Worm (Caenorhabditis elegans): ENCODE results near the gene cec-6.
A peak's percentile ranks its signal among the peaks of the same experiment; 100 is the strongest.

The cec-6 gene

DNA sequence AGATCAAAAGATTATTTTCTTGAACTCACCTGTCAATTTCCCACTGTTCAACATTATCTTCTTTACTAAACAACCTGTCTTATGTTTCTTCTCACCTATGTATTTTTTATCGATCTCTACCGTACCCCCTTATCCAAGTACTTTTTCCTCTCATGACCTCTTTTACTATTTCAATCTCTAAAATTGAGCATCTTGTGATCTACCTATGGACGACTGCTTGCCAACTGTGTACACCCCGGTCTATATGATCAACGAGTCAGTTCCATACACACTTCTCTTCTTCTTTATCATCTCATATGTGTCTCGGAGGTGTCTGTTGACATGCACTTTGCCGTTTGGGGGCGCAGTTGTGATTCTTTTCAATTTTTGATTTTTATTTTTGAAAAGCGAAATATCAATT is 45.5 kb downstream of the cec-6 start (continued):
- TF ChIP-seq nhr-237 (tag; optimal IDR thresholded peaks at IDR 0.05) (no peak), ceh-82 (tag; optimal IDR thresholded peaks at IDR 0.05) (peak in 1 of 3 experiments; percentile 28), ama-1 (optimal IDR thresholded peaks at IDR 0.05) (no peak), lin-13 (GFP tag; optimal IDR thresholded peaks at IDR 0.05) (peak; percentile 33), fkh-8 (tag; optimal IDR thresholded peaks at IDR 0.05) (no peak), mef-2 (tag; optimal IDR thresholded peaks at IDR 0.05) (no peak), ztf-4 (tag; optimal IDR thresholded peaks at IDR 0.05) (no peak), snpc-4 (tag; optimal IDR thresholded peaks at IDR 0.05) (no peak), nhr-76 (tag; optimal IDR thresholded peaks at IDR 0.05) (no peak), lin-14 (GFP tag; optimal IDR thresholded peaks at IDR 0.05) (peak; percentile 74), lin-39 (tag; optimal IDR thresholded peaks at IDR 0.05) (no peak), irx-1 (tag; optimal IDR thresholded peaks at IDR 0.05) (no peak), tbx-2 (tag; optimal IDR thresholded peaks at IDR 0.05) (peak; percentile 26), fos-1 (tag; optimal IDR thresholded peaks at IDR 0.05) (no peak), isw-1 (GFP tag; IDR thresholded peaks at IDR 0.05) (no peak), blmp-1 (tag; optimal IDR thresholded peaks at IDR 0.05) (peak; percentile 6)

DNA sequence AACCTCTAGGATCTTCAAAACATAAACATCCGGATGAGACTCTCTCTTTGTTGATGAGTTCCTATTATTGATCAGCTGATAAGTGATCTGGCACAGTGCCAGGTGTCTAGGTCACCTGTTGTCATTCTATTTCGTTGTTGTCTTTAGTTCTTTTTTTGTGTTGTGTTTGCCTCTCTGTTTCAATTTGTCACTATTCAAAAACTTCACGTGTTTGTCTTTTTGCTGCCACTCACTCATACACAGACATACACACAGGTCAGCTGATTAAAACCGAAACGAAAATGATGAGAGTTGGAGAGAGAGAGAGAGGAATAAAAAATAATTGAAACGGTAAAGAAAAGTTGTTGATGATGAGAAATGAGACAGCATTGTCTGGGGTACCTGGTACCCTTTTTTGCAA is 46.5 kb downstream of the cec-6 start:
- TF ChIP-seq lin-15B (tag; optimal IDR thresholded peaks at IDR 0.05) (no peak), egl-27 (tag; optimal IDR thresholded peaks at IDR 0.05) (no peak), jun-1 (tag; optimal IDR thresholded peaks at IDR 0.05) (peak; percentile 22), nhr-71 (tag; optimal IDR thresholded peaks at IDR 0.05) (peak; percentile 96), blmp-1 (tag; optimal IDR thresholded peaks at IDR 0.05) (peak; percentile 91), ztf-4 (tag; optimal IDR thresholded peaks at IDR 0.05) (peak; percentile 23), ces-1 (GFP tag; optimal IDR thresholded peaks at IDR 0.05) (no peak), C34B4.2 (tag; optimal IDR thresholded peaks at IDR 0.05) (no peak), nhr-19 (GFP tag; conservative IDR thresholded peaks at IDR 0.05) (peak; percentile 84), fkh-8 (tag; optimal IDR thresholded peaks at IDR 0.05) (no peak), lin-14 (GFP tag; optimal IDR thresholded peaks at IDR 0.05) (peak; percentile 97), lir-3 (tag; optimal IDR thresholded peaks at IDR 0.05; ENCODE audit: poor library complexity) (peak; percentile 44), C16A3.4 (tag; optimal IDR thresholded peaks at IDR 0.05) (peak; percentile 72), nhr-12 (tag; optimal IDR thresholded peaks at IDR 0.05) (no peak), rnt-1 (tag; optimal IDR thresholded peaks at IDR 0.05) (peak; percentile 53), lin-13 (GFP tag; optimal IDR thresholded peaks at IDR 0.05) (peak; percentile 82), sox-4 (tag; optimal IDR thresholded peaks at IDR 0.05) (no peak), nhr-84 (tag; optimal IDR thresholded peaks at IDR 0.05) (no peak), snpc-4 (tag; optimal IDR thresholded peaks at IDR 0.05) (peak; percentile 24), snu-23 (GFP tag; optimal IDR thresholded peaks at IDR 0.05) (peak; percentile 88), nhr-28 (tag; optimal IDR thresholded peaks at IDR 0.05) (no peak), tlp-1 (tag; optimal IDR thresholded peaks at IDR 0.05) (no peak), efl-3 (GFP tag; optimal IDR thresholded peaks at IDR 0.05) (no peak), ztf-11 (tag; optimal IDR thresholded peaks at IDR 0.05) (no peak), ceh-90 (tag; optimal IDR thresholded peaks at IDR 0.05) (no peak), nhr-77 (tag; optimal IDR thresholded peaks at IDR 0.05) (peak; percentile 42), ceh-82 (tag; optimal IDR thresholded peaks at IDR 0.05) (no peak), C04F5.9 (tag; optimal IDR thresholded peaks at IDR 0.05) (peak; percentile 6), elt-2 (tag; optimal IDR thresholded peaks at IDR 0.05) (peak; percentile 82), ceh-8 (GFP tag; optimal IDR thresholded peaks at IDR 0.05) (no peak), mdl-1 (tag; optimal IDR thresholded peaks at IDR 0.05) (peak in 1 of 2 experiments; percentile 96), sup-37 (GFP tag; optimal IDR thresholded peaks at IDR 0.05) (peak; percentile 40), skn-1 (tag; optimal IDR thresholded peaks at IDR 0.05) (peak; percentile 87), swsn-7 (tag; optimal IDR thresholded peaks at IDR 0.05) (peak; percentile 39), efl-1 (optimal IDR thresholded peaks at IDR 0.05) (peak; percentile 40 to 41), efl-1 (GFP tag; optimal IDR thresholded peaks at IDR 0.05 in 1 of 2) (peak; percentile 20 to 94), lin-39 (tag; optimal IDR thresholded peaks at IDR 0.05) (peak; percentile 66), unc-98 (GFP tag; IDR thresholded peaks at IDR 0.05) (no peak), nhr-237 (tag; optimal IDR thresholded peaks at IDR 0.05) (no peak), mef-2 (tag; optimal IDR thresholded peaks at IDR 0.05) (no peak), aha-1 (tag; optimal IDR thresholded peaks at IDR 0.05) (no peak), unc-62 (GFP tag; optimal IDR thresholded peaks at IDR 0.05) (no peak), isw-1 (GFP tag; IDR thresholded peaks at IDR 0.05) (no peak), nhr-20 (tag; optimal IDR thresholded peaks at IDR 0.05) (peak; percentile 97), elt-3 (tag; optimal IDR thresholded peaks at IDR 0.05) (peak in 3 of 6 experiments; percentile 37 to 88 (median 76)), zag-1 (tag; optimal IDR thresholded peaks at IDR 0.05) (no peak)

All from whole organism, L1 larva.